Worm (Caenorhabditis elegans) whole organism, early embryonic: ENCODE results near the gene ZK6.6.

Experiments used
- B0310.2 ChIP-seq: sonication (generic microtip); optimal IDR thresholded peaks from 2 replicates; lab custom pipeline; 2016; ENCODE audit warnings: mild to moderate bottlenecking, missing genetic modification characterization, missing compliant biosample characterization
- ama-1 ChIP-seq: fragments of 150-350 bp; optimal IDR thresholded peaks from 2 replicates; lab custom pipeline; 2014
- ceh-36 ChIP-seq: sonication (generic microtip); optimal IDR thresholded peaks from 2 replicates; lab custom pipeline; 2016; ENCODE audit warnings: missing genetic modification characterization, inconsistent platforms, missing compliant biosample characterization
- flt-1 ChIP-seq: fragments of 200-800 bp; sonication (Bioruptor generic); IDR thresholded peaks from 2 replicates; pipeline ENCODE4 v1.3.6; 2022; ENCODE audit warnings: missing genetic modification characterization, missing compliant biosample characterization
- hmbx-1 ChIP-seq: sonication (generic microtip); optimal IDR thresholded peaks from 2 replicates; lab custom pipeline; 2016; ENCODE audit warnings: mild to moderate bottlenecking, missing genetic modification characterization, missing compliant biosample characterization
- hmg-4 ChIP-seq: fragments of 200-800 bp; sonication (Bioruptor generic); optimal IDR thresholded peaks from 2 replicates; lab custom pipeline; 2018; ENCODE audit warnings: mild to moderate bottlenecking, missing genetic modification characterization, missing compliant biosample characterization
- hnd-1 ChIP-seq: sonication (generic microtip); optimal IDR thresholded peaks from 2 replicates; lab custom pipeline; 2016; ENCODE audit warnings: missing genetic modification characterization, missing compliant biosample characterization
- pes-1 ChIP-seq: fragments of 200-800 bp; sonication (Bioruptor generic); IDR thresholded peaks from 2 replicates; pipeline ENCODE4 v1.3.6; 2022; ENCODE audit warnings: missing genetic modification reagents, missing genetic modification characterization, missing compliant biosample characterization
- sea-1 ChIP-seq: fragments of 200-800 bp; sonication (Bioruptor generic); conservative IDR thresholded peaks from 2 replicates; pipeline ENCODE4 v1.3.6; 2022; ENCODE audit warnings: missing genetic modification characterization, missing compliant biosample characterization

DNA sequence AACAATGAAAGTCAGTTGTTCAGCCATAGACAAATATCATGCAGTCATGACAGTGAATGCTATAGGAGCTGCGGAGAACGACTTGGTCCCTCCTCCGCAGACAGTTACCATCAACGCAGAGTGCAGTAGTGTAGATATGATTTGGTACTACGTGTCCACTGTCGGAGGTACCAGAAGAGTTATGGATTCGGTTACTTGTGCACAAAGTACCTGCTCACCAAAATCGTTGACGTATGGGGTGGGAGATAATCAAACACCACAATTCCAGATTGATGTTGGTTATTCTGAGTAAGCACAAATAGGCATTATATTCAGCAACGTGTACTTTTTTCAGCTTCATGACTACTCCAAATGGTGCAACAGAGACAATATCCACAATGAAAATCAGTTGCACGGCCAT, 44.5 kb downstream of the ZK6.6 start:
- TF ChIP-seq ama-1 (lab: Kevin White, UChicago): no peak
- no peak for TF ChIP-seq hmbx-1 (tag; lab: Kevin White, UChicago)
- TF ChIP-seq hnd-1 (tag; lab: Kevin White, UChicago): no peak
- no peak for TF ChIP-seq hmg-4 (GFP tag; lab: Kevin White, UChicago)
- no peak for TF ChIP-seq flt-1 (GFP tag; lab: Robert Waterston, UW)
- TF ChIP-seq sea-1: no peak
- no peak for TF ChIP-seq ceh-36 (tag; lab: Kevin White, UChicago)
- no peak for TF ChIP-seq pes-1 (GFP tag; lab: Robert Waterston, UW)
- no peak for TF ChIP-seq B0310.2
